Worm (Caenorhabditis elegans) whole organism, young adult: Measurements from ENCODE around the gene F26D2.15.

Source experiments
- B0336.3 ChIP-seq: fragments of 200-800 bp; sonication (Bioruptor generic); IDR thresholded peaks from 2 replicates; pipeline ENCODE4 v1.3.6; 2022; ENCODE audit warnings: missing genetic modification characterization, missing compliant biosample characterization
- C17E4.6 ChIP-seq: fragments of 200-800 bp; sonication (Bioruptor generic); IDR thresholded peaks from 2 replicates; pipeline ENCODE4 v1.3.6; 2022; ENCODE audit warnings: missing genetic modification reagents, missing genetic modification characterization, missing compliant biosample characterization
- F37B4.10 ChIP-seq: fragments of 200-800 bp; sonication (Bioruptor generic); IDR thresholded peaks from 2 replicates; pipeline ENCODE4 v1.3.6; 2022; ENCODE audit warnings: missing genetic modification characterization, missing compliant biosample characterization
- F57A8.1 ChIP-seq: fragments of 200-800 bp; sonication (Bioruptor generic); optimal IDR thresholded peaks from 2 replicates; lab custom pipeline; 2018; ENCODE audit warnings: mild to moderate bottlenecking, missing genetic modification characterization, moderate library complexity, missing compliant biosample characterization
- F57C9.4 ChIP-seq: sonication (generic microtip); optimal IDR thresholded peaks from 2 replicates; lab custom pipeline; 2017; ENCODE audit warnings: mild to moderate bottlenecking, missing genetic modification characterization, missing compliant biosample characterization
- T07F8.4 ChIP-seq: sonication (generic microtip); optimal IDR thresholded peaks from 2 replicates; lab custom pipeline; 2016; ENCODE audit warnings: mild to moderate bottlenecking, missing genetic modification characterization, moderate library complexity, missing compliant biosample characterization
- T26A5.8 ChIP-seq: sonication (generic microtip); optimal IDR thresholded peaks from 2 replicates; lab custom pipeline; 2016; ENCODE audit warnings: missing genetic modification characterization, missing compliant biosample characterization
- Y56A3A.18 ChIP-seq: fragments of 200-800 bp; sonication (Bioruptor generic); IDR thresholded peaks from 2 replicates; pipeline ENCODE4 v1.3.6; 2022; ENCODE audit warnings: missing genetic modification reagents, missing genetic modification characterization, missing compliant biosample characterization
- Y79H2A.3 ChIP-seq: fragments of 200-800 bp; sonication (Bioruptor generic); conservative IDR thresholded peaks from 2 replicates; pipeline ENCODE4 v1.3.6; 2022; ENCODE audit warnings: missing genetic modification reagents, missing genetic modification characterization, missing compliant biosample characterization
- Y95B8A.8 ChIP-seq: fragments of 200-800 bp; sonication (Bioruptor generic); IDR thresholded peaks from 2 replicates; pipeline ENCODE4 v1.3.6; 2022; ENCODE audit warnings: missing genetic modification reagents, missing genetic modification characterization, missing compliant biosample characterization
- ZK185.1 ChIP-seq: sonication (generic microtip); optimal IDR thresholded peaks from 2 replicates; lab custom pipeline; 2016; ENCODE audit warnings: mild to moderate bottlenecking, missing genetic modification characterization, missing compliant biosample characterization; ENCODE audit not compliant: poor library complexity, severe bottlenecking
- akir-1 ChIP-seq: fragments of 200-800 bp; sonication (Bioruptor generic); optimal IDR thresholded peaks from 2 replicates; lab custom pipeline; 2018; ENCODE audit warnings: mild to moderate bottlenecking, missing genetic modification characterization, moderate library complexity, missing compliant biosample characterization
- attf-3 ChIP-seq: fragments of 200-800 bp; sonication (Bioruptor generic); conservative IDR thresholded peaks from 2 replicates; pipeline ENCODE4 v1.3.6; 2022; ENCODE audit warnings: missing genetic modification reagents, missing genetic modification characterization, missing compliant biosample characterization
- attf-5 ChIP-seq: fragments of 200-800 bp; sonication (Bioruptor generic); optimal IDR thresholded peaks from 2 replicates; lab custom pipeline; 2018; ENCODE audit warnings: mild to moderate bottlenecking, missing genetic modification characterization, missing compliant biosample characterization
- attf-6 ChIP-seq: fragments of 200-800 bp; sonication (Bioruptor generic); IDR thresholded peaks from 2 replicates; pipeline ENCODE4 v1.3.6; 2022; ENCODE audit warnings: missing genetic modification reagents, missing genetic modification characterization, missing compliant biosample characterization
- ceh-100 ChIP-seq: fragments of 200-800 bp; sonication (Bioruptor generic); IDR thresholded peaks from 2 replicates; pipeline ENCODE4 v1.3.6; 2022; ENCODE audit warnings: missing genetic modification reagents, missing genetic modification characterization, missing compliant biosample characterization
- ceh-40 ChIP-seq: fragments of 200-800 bp; sonication (Bioruptor generic); IDR thresholded peaks from 2 replicates; pipeline ENCODE4 v1.3.6; 2022; ENCODE audit warnings: missing genetic modification characterization, missing compliant biosample characterization
- ceh-79 ChIP-seq: sonication (generic microtip); optimal IDR thresholded peaks from 2 replicates; lab custom pipeline; 2017; ENCODE audit warnings: mild to moderate bottlenecking, missing genetic modification characterization, missing compliant biosample characterization
- efl-1 ChIP-seq: fragments of 150-350 bp; optimal IDR thresholded peaks from 2 replicates; lab custom pipeline; 2014; ENCODE audit warnings: missing biosample characterization, missing genetic modification reagents, missing genetic modification characterization
- egl-44 ChIP-seq: fragments of 200-800 bp; sonication (Bioruptor generic); IDR thresholded peaks from 2 replicates; pipeline ENCODE4 v1.3.6; 2022; ENCODE audit warnings: missing genetic modification reagents, missing genetic modification characterization, missing compliant biosample characterization
- hsf-1 ChIP-seq: fragments of 200-800 bp; sonication (Bioruptor generic); IDR thresholded peaks from 2 replicates; pipeline ENCODE4 v1.3.6; 2022; ENCODE audit warnings: missing genetic modification reagents, missing genetic modification characterization, missing compliant biosample characterization
- let-526 ChIP-seq: fragments of 200-800 bp; sonication (Bioruptor generic); IDR thresholded peaks from 2 replicates; pipeline ENCODE4 v1.3.6; 2022; ENCODE audit warnings: missing genetic modification reagents, missing genetic modification characterization, missing compliant biosample characterization
- let-607 ChIP-seq, 2 experiments: fragments of 200-800 bp in 1 of 2; sonication (Bioruptor generic) in 1 of 2; sonication (generic microtip) in 1 of 2; optimal IDR thresholded peaks; 2 replicates each; lab custom pipeline; 2016 to 2018; ENCODE audit warnings: mild to moderate bottlenecking in 2 of 2, missing compliant biosample characterization in 2 of 2, missing genetic modification characterization in 2 of 2, moderate library complexity in 2 of 2, missing genotype in 1 of 2
- lin-40 ChIP-seq: sonication (generic microtip); optimal IDR thresholded peaks from 2 replicates; lab custom pipeline; 2016; ENCODE audit warnings: missing genetic modification characterization, mild to moderate bottlenecking, missing compliant biosample characterization, missing genotype, missing genetic modification reagents
- madf-8 ChIP-seq: fragments of 200-800 bp; sonication (Bioruptor generic); conservative IDR thresholded peaks from 2 replicates; pipeline ENCODE4 v1.3.6; 2022; ENCODE audit warnings: missing genetic modification reagents, missing genetic modification characterization, missing compliant biosample characterization
- mcd-1 ChIP-seq: fragments of 200-800 bp; sonication (Bioruptor generic); IDR thresholded peaks from 2 replicates; pipeline ENCODE4 v1.3.6; 2022; ENCODE audit warnings: missing genetic modification reagents, missing genetic modification characterization, missing compliant biosample characterization
- mes-4 ChIP-seq: sonication (generic microtip); optimal IDR thresholded peaks from 2 replicates; lab custom pipeline; 2016; ENCODE audit warnings: missing genotype, missing genetic modification characterization, missing compliant biosample characterization
- nfya-2 ChIP-seq: fragments of 200-800 bp; sonication (Bioruptor generic); IDR thresholded peaks from 2 replicates; pipeline ENCODE4 v1.3.6; 2022; ENCODE audit warnings: missing genetic modification reagents, missing genetic modification characterization, missing compliant biosample characterization
- nhr-120 ChIP-seq: fragments of 200-800 bp; sonication (Bioruptor generic); IDR thresholded peaks from 2 replicates; pipeline ENCODE4 v1.3.6; 2022; ENCODE audit warnings: missing genetic modification characterization, missing compliant biosample characterization
- nhr-179 ChIP-seq: sonication (generic microtip); optimal IDR thresholded peaks from 2 replicates; lab custom pipeline; 2016; ENCODE audit warnings: mild to moderate bottlenecking, missing genetic modification characterization, missing compliant biosample characterization
- nhr-80 ChIP-seq: sonication (generic microtip); optimal IDR thresholded peaks from 2 replicates; lab custom pipeline; 2016; ENCODE audit warnings: missing genetic modification characterization, missing compliant biosample characterization
- rec-8 ChIP-seq, 2 experiments: sonication (generic microtip); optimal IDR thresholded peaks; 2 replicates each; lab custom pipeline; 2016; ENCODE audit warnings: mild to moderate bottlenecking in 2 of 2, missing genetic modification characterization in 2 of 2, missing genetic modification reagents in 2 of 2, missing genotype in 2 of 2, missing biosample characterization in 1 of 2, missing compliant biosample characterization in 1 of 2, moderate library complexity in 1 of 2
- snpc-4 ChIP-seq, 5 experiments: fragments of 150-350 bp in 1 of 5; sonication (generic microtip) in 4 of 5; optimal IDR thresholded peaks; 2 replicates each; lab custom pipeline; 2014 to 2018; ENCODE audit warnings: missing genetic modification characterization in 5 of 5, missing biosample characterization in 3 of 5, antibody characterized with exemption in 2 of 5, mild to moderate bottlenecking in 2 of 5, missing compliant biosample characterization in 2 of 5, missing genotype in 2 of 5, moderate library complexity in 2 of 5, missing genetic modification reagents in 1 of 5
- sptf-2 ChIP-seq: fragments of 200-800 bp; sonication (Bioruptor generic); optimal IDR thresholded peaks from 2 replicates; lab custom pipeline; 2018; ENCODE audit warnings: mild to moderate bottlenecking, missing genetic modification characterization, missing compliant biosample characterization
- tbp1 ChIP-seq: fragments of 200-800 bp; sonication (Bioruptor generic); optimal IDR thresholded peaks from 2 replicates; lab custom pipeline; 2018; ENCODE audit warnings: mild to moderate bottlenecking, missing genetic modification characterization, missing compliant biosample characterization
- unc-130 ChIP-seq: sonication (generic microtip); optimal IDR thresholded peaks from 2 replicates; lab custom pipeline; 2016; ENCODE audit warnings: missing genetic modification reagents, missing genetic modification characterization, missing compliant biosample characterization
- xnd-1 ChIP-seq: sonication (generic microtip); optimal IDR thresholded peaks from 2 replicates; lab custom pipeline; 2016; ENCODE audit warnings: missing genotype, missing genetic modification reagents, missing genetic modification characterization, missing compliant biosample characterization
- ztf-25 ChIP-seq: fragments of 200-800 bp; sonication (Bioruptor generic); IDR thresholded peaks from 2 replicates; pipeline ENCODE4 v1.3.6; 2022; ENCODE audit warnings: missing genetic modification reagents, missing genetic modification characterization, missing compliant biosample characterization

Gene F26D2.15

DNA sequence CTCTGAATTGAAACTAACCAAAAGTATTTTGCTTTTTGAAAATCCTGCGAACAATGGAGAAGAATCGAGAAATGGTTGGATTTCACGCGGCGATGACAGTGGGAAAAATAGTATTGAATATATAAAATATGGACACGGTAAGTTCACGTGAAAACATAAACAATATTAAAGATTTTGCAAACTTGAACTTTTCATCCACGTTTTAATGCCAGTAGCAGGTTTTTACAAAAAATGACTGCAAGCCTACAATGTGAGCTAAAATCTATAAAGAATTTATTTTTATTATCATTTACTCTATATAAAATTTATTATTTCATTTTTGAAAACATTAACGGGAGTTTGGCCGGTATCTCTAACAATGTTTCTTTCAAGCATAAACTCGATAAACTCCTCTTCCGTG, 8.1 kb upstream of the F26D2.15 start, which contains the start of gene F26D2.10:
F26D2.10 (minus strand) TSS at position 101 of the 400 bp plus-strand sequence.
- TF ChIP-seq tbp1 (GFP tag; lab: Kevin White, UChicago) (no peak), let-607 (tag; optimal IDR thresholded peaks at IDR 0.05; lab: Kevin White, UChicago) (no peak), nhr-120 (GFP tag; lab: Robert Waterston, UW) (no peak), Y95B8A.8 (GFP tag; lab: Robert Waterston, UW) (no peak)
- TF ChIP-seq, all 124 proteins: peak for 0

DNA sequence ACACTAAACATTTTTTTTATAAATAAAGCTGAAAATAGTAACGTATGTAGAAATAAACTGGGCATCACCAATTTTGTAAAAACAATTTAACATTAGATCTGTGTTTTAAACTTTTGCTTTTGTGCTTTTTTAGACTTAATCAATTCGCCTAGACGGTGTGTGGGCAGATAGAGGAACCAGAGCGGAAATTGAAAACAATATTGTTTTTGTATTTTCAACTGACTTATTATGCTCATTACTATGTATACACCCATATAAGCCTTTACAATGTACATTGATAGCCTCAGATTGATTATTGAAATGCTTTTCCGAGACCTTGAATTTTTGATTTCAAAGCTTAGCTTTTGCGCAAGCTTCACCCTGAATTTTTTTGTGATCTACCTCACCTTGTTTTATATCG, 7.7 kb upstream of the F26D2.15 start, which contains the start of gene str-73:
str-73 (plus strand) TSS at position 301 of the 400 bp plus-strand sequence.
- no peak for TF ChIP-seq ceh-100 (GFP tag; lab: Robert Waterston, UW)
- no peak for TF ChIP-seq nhr-80 (tag; lab: Kevin White, UChicago)
- TF ChIP-seq B0336.3 (GFP tag; lab: Robert Waterston, UW) = no peak
- TF ChIP-seq ceh-40 (GFP tag; lab: Robert Waterston, UW) = no peak
- TF ChIP-seq snpc-4 (GFP tag; optimal IDR thresholded peaks at IDR 0.05; lab: Kevin White, UChicago) = no peak
- no peak for TF ChIP-seq snpc-4 (tag; optimal IDR thresholded peaks at IDR 0.05; lab: Kevin White, UChicago)
- TF ChIP-seq unc-130 (GFP tag; lab: Kevin White, UChicago) = no peak
- no peak for TF ChIP-seq ztf-25 (GFP tag; lab: Robert Waterston, UW)
- TF ChIP-seq T26A5.8 (tag; lab: Kevin White, UChicago) = no peak
- no peak for TF ChIP-seq attf-3
- TF ChIP-seq Y79H2A.3 = no peak
- no peak for TF ChIP-seq F57A8.1 (GFP tag; lab: Kevin White, UChicago)
- no peak for TF ChIP-seq madf-8 (GFP tag; lab: Robert Waterston, UW)
- no peak for TF ChIP-seq mcd-1
- no peak for TF ChIP-seq attf-6 (GFP tag; lab: Robert Waterston, UW)
- TF ChIP-seq Y56A3A.18 (GFP tag; lab: Robert Waterston, UW) = no peak
- TF ChIP-seq mes-4 (tag; lab: Kevin White, UChicago) = no peak
- no peak for TF ChIP-seq attf-5 (GFP tag; lab: Kevin White, UChicago)
- TF ChIP-seq let-526 (GFP tag; lab: Robert Waterston, UW) = no peak
- TF ChIP-seq ceh-79 (tag; lab: Kevin White, UChicago) = no peak
- TF ChIP-seq nhr-179 (tag; lab: Kevin White, UChicago) = no peak
- TF ChIP-seq, all 124 proteins: peak for 0

DNA sequence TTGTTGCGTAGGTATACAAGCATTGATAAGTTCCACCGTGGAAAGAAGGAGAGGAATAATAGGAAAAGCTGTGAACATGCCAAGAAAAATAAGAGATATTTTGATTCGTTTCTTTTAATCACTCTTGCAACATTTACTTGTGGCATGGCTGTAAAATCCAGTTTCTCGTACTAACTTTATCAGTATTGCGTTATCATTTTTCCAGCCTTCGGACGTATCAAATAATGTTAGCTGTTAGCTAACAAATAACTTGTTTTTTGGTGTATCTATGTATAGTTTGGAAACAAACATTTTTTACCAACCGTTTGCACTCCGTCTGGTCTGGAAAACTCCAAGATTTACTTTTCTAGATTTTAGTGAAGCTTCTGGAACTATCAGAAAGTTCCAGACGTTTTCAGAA, 4.2 kb upstream of the F26D2.15 start, which contains the start of gene clec-234:
clec-234 (minus strand) TSS at position 101 of the 400 bp plus-strand sequence.
- no peak for TF ChIP-seq F37B4.10
- TF ChIP-seq xnd-1 = no peak
- TF ChIP-seq C17E4.6 (GFP tag; lab: Robert Waterston, UW) = no peak
- TF ChIP-seq nhr-120 (GFP tag; lab: Robert Waterston, UW) = no peak
- TF ChIP-seq egl-44 (GFP tag; lab: Robert Waterston, UW) = no peak
- TF ChIP-seq akir-1 (GFP tag; lab: Kevin White, UChicago) = no peak

DNA sequence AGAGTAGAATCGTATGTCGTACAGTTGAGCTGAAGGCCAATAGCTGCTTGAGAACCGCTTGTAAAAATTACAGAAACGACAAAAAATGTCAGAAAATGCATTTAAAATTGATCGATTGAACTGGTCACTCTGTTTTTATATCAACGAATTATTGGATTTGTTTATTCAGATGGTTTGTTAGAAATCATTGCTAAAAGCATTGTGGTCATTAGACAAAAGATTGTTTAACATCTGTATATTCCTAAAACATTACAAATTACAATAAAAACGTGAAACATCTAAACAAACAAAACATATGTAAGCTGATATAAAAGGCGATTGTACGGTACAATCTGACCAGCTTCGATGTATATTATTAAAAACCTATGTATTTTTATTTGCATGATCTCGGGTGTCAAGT, 2.1 kb upstream of the F26D2.15 start, which contains the start of the genes F26D2.13 and F26D2.14:
F26D2.13 (minus strand) TSS at position 101 of the 400 bp plus-strand sequence.
F26D2.14 (plus strand) TSS at position 346 of the 400 bp plus-strand sequence.
- TF ChIP-seq lin-40 (tag; lab: Kevin White, UChicago) (no peak), ZK185.1 (tag; lab: Kevin White, UChicago) (no peak), rec-8 (tag; optimal IDR thresholded peaks at IDR 0.05; lab: Kevin White, UChicago) (no peak), sptf-2 (no peak), F57C9.4 (no peak), hsf-1 (no peak), T07F8.4 (tag; lab: Kevin White, UChicago) (no peak), nfya-2 (GFP tag; lab: Robert Waterston, UW) (no peak), efl-1 (GFP tag; lab: Kevin White, UChicago) (no peak)
